Worm (Caenorhabditis elegans) whole organism, L4/young adult: ENCODE data around the gene F21C10.13.

ENCODE experiments used
- W03F9.2 ChIP-seq: fragments of 150-350 bp; optimal IDR thresholded peaks from 2 replicates; lab custom pipeline; 2014; ENCODE audit warnings: missing biosample characterization, missing genetic modification characterization
- dao-5 ChIP-seq: sonication (generic microtip); optimal IDR thresholded peaks from 2 replicates; lab custom pipeline; 2016; ENCODE audit warnings: missing genotype, missing genetic modification characterization, moderate library complexity, missing compliant biosample characterization
- him-1 ChIP-seq: sonication (generic microtip); optimal IDR thresholded peaks from 2 replicates; lab custom pipeline; 2016; ENCODE audit warnings: missing genotype, missing genetic modification reagents, missing genetic modification characterization, missing compliant biosample characterization

F21C10.13 gene

DNA sequence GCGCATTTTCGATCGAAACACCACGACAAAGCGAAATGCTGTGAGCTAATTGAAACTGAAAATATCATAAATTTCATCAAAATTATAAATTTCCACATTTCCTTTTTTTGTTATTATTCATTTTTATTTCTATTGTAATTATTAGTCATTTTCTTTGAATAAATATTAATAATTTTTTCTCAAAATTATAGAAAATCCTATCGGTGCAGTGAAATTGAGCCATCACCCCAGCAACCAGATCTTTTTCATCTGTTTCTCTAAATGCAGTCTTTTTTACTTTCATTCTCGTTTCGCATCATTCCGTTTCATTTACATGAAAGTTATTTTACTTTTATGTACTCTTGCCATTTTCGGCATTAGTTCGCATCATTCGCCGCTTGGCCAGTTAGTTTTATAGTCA is at the start of gene F21C10.13:
F21C10.13 (plus strand) TSS at position 301 of the 400 bp plus-strand sequence.
- TF ChIP-seq him-1 (tag; lab: Kevin White, UChicago) (no peak), W03F9.2 (tag; lab: Kevin White, UChicago) (no peak), dao-5 (tag; lab: Kevin White, UChicago) (no peak)

DNA sequence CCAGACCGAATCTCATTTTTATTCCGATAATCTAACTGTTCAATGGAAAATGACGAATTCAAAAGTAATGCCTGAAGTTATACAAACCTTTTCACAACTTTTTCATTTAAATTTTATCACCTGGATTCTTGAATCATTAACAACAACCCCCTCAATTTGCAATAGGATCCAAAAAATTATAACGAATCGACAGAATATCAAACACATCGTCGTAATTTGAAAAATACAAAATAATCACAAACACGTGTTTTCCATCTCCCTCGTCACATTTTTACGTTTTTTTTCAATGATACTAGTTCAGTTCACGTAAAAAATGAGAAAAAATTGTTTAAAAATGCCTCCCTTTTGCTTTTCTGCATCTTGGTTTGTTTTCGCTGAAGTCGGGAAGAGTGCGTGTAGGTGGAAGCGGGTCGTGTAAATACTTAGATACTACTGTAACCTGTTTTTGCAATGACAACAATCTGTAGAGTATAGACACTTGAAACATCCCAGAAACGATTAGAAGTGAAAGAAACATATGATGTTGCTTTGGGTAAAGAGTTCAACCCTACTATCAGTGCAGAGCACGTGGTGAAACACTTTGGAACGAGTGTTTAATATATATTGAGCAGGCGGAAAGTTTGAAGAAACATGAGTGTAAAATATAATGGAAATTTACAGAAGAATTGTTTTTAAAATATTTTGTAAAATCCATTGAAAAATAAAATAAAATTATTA is 48.6 kb upstream of the F21C10.13 start, which contains the start of gene oac-50:
oac-50 (minus strand) TSS at position 219 of the 717 bp plus-strand sequence.
- no peak for TF ChIP-seq him-1 (tag; lab: Kevin White, UChicago)
- TF ChIP-seq dao-5 (tag; lab: Kevin White, UChicago): no peak
- no peak for TF ChIP-seq W03F9.2 (tag; lab: Kevin White, UChicago)

DNA sequence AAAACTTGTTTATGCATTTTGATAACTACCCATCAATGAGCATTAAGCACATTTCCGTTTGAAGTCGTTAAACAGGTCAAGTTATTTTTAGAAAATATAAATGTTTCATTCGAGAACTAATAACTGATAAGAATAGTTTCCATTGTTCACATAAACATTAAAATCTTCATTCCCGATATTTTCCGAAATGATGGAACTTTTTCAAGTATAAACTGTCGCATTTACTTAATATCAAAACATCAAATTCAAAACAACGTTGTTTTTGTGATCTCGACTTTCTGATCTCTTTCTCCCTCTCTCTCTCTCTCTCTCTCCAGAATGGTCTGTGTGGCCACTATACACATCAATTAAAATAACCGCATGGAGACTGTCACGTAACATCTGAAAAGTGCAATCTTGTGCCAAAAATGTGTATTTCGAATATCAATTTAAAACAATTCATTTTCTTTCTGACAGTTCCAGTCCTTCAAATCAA is 47.7 kb upstream of the F21C10.13 start:
- TF ChIP-seq dao-5 (tag; lab: Kevin White, UChicago) (no peak), him-1 (tag; lab: Kevin White, UChicago) (no peak), W03F9.2 (tag; lab: Kevin White, UChicago) (no peak)

- TF ChIP-seq him-1 (tag; lab: Kevin White, UChicago) (no peak), dao-5 (tag; lab: Kevin White, UChicago) (no peak), W03F9.2 (tag; lab: Kevin White, UChicago) (no peak)
Observed at ce11 chrV:9075827-9076226, 46.3 kb upstream of the F21C10.13 start.

ce11 chrV:9076273-9076672 is 45.8 kb upstream of the F21C10.13 start, which contains the start of gene T27E4.7:
T27E4.7 (minus strand) TSS chrV:9076322.
- TF ChIP-seq dao-5 (tag; lab: Kevin White, UChicago): no peak

- TF ChIP-seq W03F9.2 (tag; lab: Kevin White, UChicago) (no peak), him-1 (tag; lab: Kevin White, UChicago) (no peak), dao-5 (tag; lab: Kevin White, UChicago) (no peak)
Observed at ce11 chrV:9078067-9078581, 44.0 kb upstream of the F21C10.13 start.

DNA sequence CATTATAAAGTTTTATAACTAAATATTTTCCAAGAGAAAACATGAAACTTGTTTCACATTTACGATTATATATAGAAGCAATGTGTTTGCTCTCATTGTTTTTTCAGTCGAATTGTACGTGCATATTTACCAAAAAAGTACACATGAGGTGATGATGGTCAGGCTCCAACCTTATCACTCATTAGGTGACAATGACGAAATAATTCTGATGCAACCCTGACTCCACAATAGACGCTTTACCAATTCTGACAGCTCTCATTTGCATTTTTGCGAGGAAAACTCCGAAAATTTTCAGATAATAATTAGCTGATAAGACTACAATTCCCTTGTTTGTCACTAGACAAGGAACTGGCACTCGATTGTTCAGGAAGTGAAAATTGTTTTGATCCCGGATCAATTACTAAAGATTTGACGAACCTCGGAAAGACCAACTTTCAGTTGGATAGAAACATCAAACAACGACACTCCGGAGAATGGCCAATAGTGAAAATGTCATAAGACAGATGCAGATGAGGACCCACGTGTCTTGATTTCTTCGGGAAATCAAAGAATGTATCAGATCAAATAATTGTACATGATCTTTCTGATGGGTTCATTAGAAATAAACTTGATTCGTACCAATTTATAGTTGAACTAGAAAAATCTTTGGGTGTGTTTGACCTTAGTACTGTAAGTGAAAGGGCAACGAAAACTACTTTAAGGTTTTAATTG is 43.1 kb upstream of the F21C10.13 start:
- TF ChIP-seq W03F9.2 (tag; lab: Kevin White, UChicago) (no peak), dao-5 (tag; lab: Kevin White, UChicago) (no peak), him-1 (tag; lab: Kevin White, UChicago) (no peak)

- no peak for TF ChIP-seq dao-5 (tag; lab: Kevin White, UChicago)
- TF ChIP-seq W03F9.2 (tag; lab: Kevin White, UChicago): no peak
- TF ChIP-seq him-1 (tag; lab: Kevin White, UChicago): no peak
Observed at ce11 chrV:9079965-9080432, 42.1 kb upstream of the F21C10.13 start.

- TF ChIP-seq W03F9.2 (tag; lab: Kevin White, UChicago): no peak
- no peak for TF ChIP-seq dao-5 (tag; lab: Kevin White, UChicago)
- TF ChIP-seq him-1 (tag; lab: Kevin White, UChicago): no peak
Observed at ce11 chrV:9081410-9081809, 40.7 kb upstream of the F21C10.13 start.

ce11 chrV:9082350-9082749 is 39.8 kb upstream of the F21C10.13 start:
- no peak for TF ChIP-seq him-1 (tag; lab: Kevin White, UChicago)
- no peak for TF ChIP-seq W03F9.2 (tag; lab: Kevin White, UChicago)
- TF ChIP-seq dao-5 (tag; lab: Kevin White, UChicago): no peak

DNA sequence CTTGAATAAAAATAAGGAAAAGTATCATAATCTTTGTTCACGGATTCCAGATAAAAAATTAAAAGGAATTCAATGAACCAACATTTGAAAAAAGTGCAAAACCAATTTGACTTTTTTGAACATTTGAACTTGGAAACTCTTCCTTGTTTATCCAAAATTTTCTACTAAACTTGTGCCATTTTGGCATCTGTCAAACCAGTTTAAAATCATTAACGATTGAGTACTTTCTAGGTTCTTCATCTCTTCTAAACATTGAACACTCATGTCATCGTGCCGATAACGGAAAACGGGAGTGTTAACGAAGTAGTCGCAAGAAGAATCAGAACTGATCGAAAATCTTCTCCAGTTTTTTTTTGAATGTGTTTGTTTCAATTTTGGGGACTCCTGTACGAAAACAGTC is 37.9 kb upstream of the F21C10.13 start:
- TF ChIP-seq W03F9.2 (tag; lab: Kevin White, UChicago) (no peak), dao-5 (tag; lab: Kevin White, UChicago) (no peak), him-1 (tag; lab: Kevin White, UChicago) (no peak)

ce11 chrV:9085845-9086244 is 36.3 kb upstream of the F21C10.13 start:
- TF ChIP-seq him-1 (tag; lab: Kevin White, UChicago): no peak
- no peak for TF ChIP-seq dao-5 (tag; lab: Kevin White, UChicago)
- no peak for TF ChIP-seq W03F9.2 (tag; lab: Kevin White, UChicago)

- no peak for TF ChIP-seq him-1 (tag; lab: Kevin White, UChicago)
- TF ChIP-seq W03F9.2 (tag; lab: Kevin White, UChicago): no peak
- TF ChIP-seq dao-5 (tag; lab: Kevin White, UChicago): no peak
Observed at ce11 chrV:9088758-9089157, 33.3 kb upstream of the F21C10.13 start.
